Worm (Caenorhabditis elegans): ENCODE data around the gene F54D8.6.
A peak's percentile ranks its signal among the peaks of the same experiment; 100 is the strongest.

Gene F54D8.6

DNA sequence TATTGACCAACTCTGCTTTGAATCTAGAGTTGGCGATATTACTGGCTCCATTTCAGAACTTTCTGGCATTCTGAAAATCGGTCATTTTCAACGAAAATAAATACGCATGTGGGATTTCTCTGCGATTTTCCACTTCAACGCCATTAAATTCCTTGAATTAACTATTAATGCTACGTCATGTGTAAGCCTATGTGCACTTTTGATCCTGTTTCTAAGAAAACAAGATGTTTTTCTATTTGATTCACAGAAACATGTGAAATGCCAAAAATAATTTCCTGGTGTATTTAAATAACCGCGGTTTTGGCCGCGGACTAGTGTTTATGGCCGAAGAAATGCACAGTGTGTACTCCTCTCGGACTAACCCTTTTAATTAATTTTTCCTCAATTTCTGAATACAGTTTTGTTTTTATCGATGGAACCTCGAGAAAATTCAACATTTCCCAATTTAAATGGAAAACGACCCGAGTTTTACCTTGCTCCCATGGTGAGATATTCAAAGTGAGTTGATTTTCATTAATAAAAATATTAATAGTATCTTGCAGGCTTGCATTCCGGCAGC lies 34.0 kb upstream of the F54D8.6 start, which contains the start of the genes C45G9.11 and C45G9.2 (continued):
- TF ChIP-seq hpl-2 (GFP tag; optimal IDR thresholded peaks at IDR 0.05) (no peak), vab-15 (tag; optimal IDR thresholded peaks at IDR 0.05) (peak; percentile 84), alr-1 (tag; optimal IDR thresholded peaks at IDR 0.05; ENCODE audit: borderline replicate concordance) (no peak), ceh-88 (GFP tag; IDR thresholded peaks at IDR 0.05) (peak; percentile 40; the same call in 1 of the 2 replicates), unc-130 (tag; optimal IDR thresholded peaks at IDR 0.05) (peak; percentile 79), egl-27 (tag; optimal IDR thresholded peaks at IDR 0.05) (no peak), aly-2 (tag; optimal IDR thresholded peaks at IDR 0.05) (peak; percentile 45), tlp-1 (tag; optimal IDR thresholded peaks at IDR 0.05) (no peak), F16B12.6 (tag; optimal IDR thresholded peaks at IDR 0.05) (peak; percentile 26), nhr-19 (GFP tag; conservative IDR thresholded peaks at IDR 0.05) (peak; percentile 85), xbp-1 (tag; optimal IDR thresholded peaks at IDR 0.05) (peak; percentile 85), ama-1 (optimal IDR thresholded peaks at IDR 0.05) (no peak), lin-15B (tag; optimal IDR thresholded peaks at IDR 0.05) (peak; percentile 12), snu-23 (GFP tag; optimal IDR thresholded peaks at IDR 0.05) (peak; percentile 85), hlh-4 (tag; optimal IDR thresholded peaks at IDR 0.05) (peak; percentile 52), sup-37 (GFP tag; optimal IDR thresholded peaks at IDR 0.05) (peak; percentile 69), blmp-1 (tag; optimal IDR thresholded peaks at IDR 0.05) (peak; percentile 48), zip-4 (GFP tag; optimal IDR thresholded peaks at IDR 0.05) (peak; percentile 18), rnt-1 (tag; optimal IDR thresholded peaks at IDR 0.05) (peak; percentile 98), swsn-7 (tag; optimal IDR thresholded peaks at IDR 0.05) (peak; percentile 78), ztf-11 (tag; optimal IDR thresholded peaks at IDR 0.05) (peak in 1 of 2 experiments; percentile 92), lin-14 (GFP tag; optimal IDR thresholded peaks at IDR 0.05) (peak; percentile 78), ceh-82 (tag; optimal IDR thresholded peaks at IDR 0.05) (peak; percentile 47 to 52 (median 48)), mab-9 (GFP tag; IDR thresholded peaks at IDR 0.05) (peak; percentile 71), dsc-1 (tag; optimal IDR thresholded peaks at IDR 0.05) (peak; percentile 92), nhr-237 (tag; optimal IDR thresholded peaks at IDR 0.05) (no peak), sptf-1 (tag; optimal IDR thresholded peaks at IDR 0.05) (no peak), unc-98 (GFP tag; IDR thresholded peaks at IDR 0.05) (peak; percentile 85), nhr-11 (tag; optimal IDR thresholded peaks at IDR 0.05) (no peak), nhr-84 (tag; optimal IDR thresholded peaks at IDR 0.05) (no peak), fkh-10 (GFP tag; optimal IDR thresholded peaks at IDR 0.05) (no peak), efl-1 (optimal IDR thresholded peaks at IDR 0.05) (peak; percentile 79 to 94), efl-1 (GFP tag; optimal IDR thresholded peaks at IDR 0.05 in 1 of 2) (peak; percentile 94 to 99), ceh-63 (GFP tag; optimal IDR thresholded peaks at IDR 0.05) (peak; percentile 79), nhr-12 (tag; optimal IDR thresholded peaks at IDR 0.05) (no peak), ztf-4 (tag; optimal IDR thresholded peaks at IDR 0.05) (no peak), fos-1 (tag; optimal IDR thresholded peaks at IDR 0.05) (peak; percentile 26), ces-1 (GFP tag; optimal IDR thresholded peaks at IDR 0.05) (no peak), nhr-77 (tag; optimal IDR thresholded peaks at IDR 0.05) (peak; percentile 15), dpl-1 (GFP tag; optimal IDR thresholded peaks at IDR 0.05) (peak; percentile 89 to 94 (median 93)), lin-35 (GFP tag; optimal IDR thresholded peaks at IDR 0.05) (peak; percentile 93 to 96)

DNA sequence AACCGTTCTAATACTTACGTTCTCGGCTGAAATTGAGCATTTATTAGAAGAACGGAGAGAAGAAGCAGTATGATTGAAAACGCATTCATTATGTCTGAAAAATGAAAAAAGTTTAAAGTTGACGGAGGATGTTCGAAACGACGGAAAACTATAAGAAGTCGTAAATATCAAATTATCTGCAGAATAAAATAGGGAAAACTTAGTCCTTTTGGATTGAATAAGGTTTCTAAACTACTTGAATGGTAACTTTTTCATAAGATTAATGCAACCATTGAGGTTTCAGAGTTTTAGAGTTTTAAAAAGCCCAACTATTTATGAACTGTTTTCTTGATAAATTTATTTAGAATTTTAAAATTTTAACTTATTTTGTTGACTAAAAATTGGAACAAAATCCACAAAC lies 31.3 kb upstream of the F54D8.6 start, which contains the start of gene C45G9.12:
Gene C45G9.12 (minus strand): TSS at position 101 of the 400 bp plus-strand sequence.
- TF ChIP-seq efl-1 (optimal IDR thresholded peaks at IDR 0.05) (no peak), efl-1 (GFP tag; optimal IDR thresholded peaks at IDR 0.05 in 1 of 2) (peak in 1 of 2 experiments; percentile 21), lin-35 (GFP tag; optimal IDR thresholded peaks at IDR 0.05) (no peak)

DNA sequence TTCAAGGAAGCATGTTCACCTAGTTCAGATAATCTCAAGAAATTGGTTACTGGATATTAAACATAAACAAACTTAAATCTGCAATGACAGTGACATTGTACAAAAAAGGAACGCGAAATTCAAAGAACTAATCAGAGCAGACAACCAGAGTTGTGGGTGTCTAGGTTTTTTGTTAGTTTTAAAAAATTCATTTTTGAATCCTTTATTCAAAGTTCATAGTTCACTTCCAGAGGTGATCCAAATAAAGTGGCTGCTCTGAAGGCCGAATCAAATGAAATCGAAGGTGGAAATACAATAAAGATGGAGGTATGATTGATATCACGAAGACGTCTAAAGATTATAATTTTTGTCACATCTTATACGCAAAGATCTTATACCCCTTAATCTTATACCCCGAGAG lies 28.4 kb upstream of the F54D8.6 start, which contains the start of gene ttbk-6:
Gene ttbk-6 (plus strand): TSS at position 301 of the 400 bp plus-strand sequence.
- TF ChIP-seq nhr-90 (tag; optimal IDR thresholded peaks at IDR 0.05; ENCODE audit: poor library complexity) = no peak
- no peak for TF ChIP-seq C16A3.4 (tag; optimal IDR thresholded peaks at IDR 0.05)
- TF ChIP-seq ceh-90 (tag; optimal IDR thresholded peaks at IDR 0.05) = no peak
- TF ChIP-seq nhr-20 (tag; optimal IDR thresholded peaks at IDR 0.05) = no peak
- TF ChIP-seq ces-1 (GFP tag; optimal IDR thresholded peaks at IDR 0.05) = no peak
- TF ChIP-seq blmp-1 (tag; optimal IDR thresholded peaks at IDR 0.05) = no peak
- TF ChIP-seq pax-3 (tag; optimal IDR thresholded peaks at IDR 0.05) = no peak
- no peak for TF ChIP-seq ceh-88 (GFP tag; IDR thresholded peaks at IDR 0.05)
- TF ChIP-seq rnt-1 (tag; optimal IDR thresholded peaks at IDR 0.05) = no peak
- TF ChIP-seq hpl-2 (GFP tag; optimal IDR thresholded peaks at IDR 0.05) = no peak
- no peak for TF ChIP-seq fkh-8 (tag; optimal IDR thresholded peaks at IDR 0.05)
- no peak for TF ChIP-seq tlp-1 (tag; optimal IDR thresholded peaks at IDR 0.05)
- no peak for TF ChIP-seq unc-98 (GFP tag; IDR thresholded peaks at IDR 0.05)
- TF ChIP-seq nhr-71 (tag; optimal IDR thresholded peaks at IDR 0.05) = no peak
- TF ChIP-seq pqm-1 (tag; optimal IDR thresholded peaks at IDR 0.05) = no peak
- TF ChIP-seq zag-1 (tag; optimal IDR thresholded peaks at IDR 0.05) = no peak
- TF ChIP-seq ceh-63 (GFP tag; optimal IDR thresholded peaks at IDR 0.05) = no peak
- no peak for TF ChIP-seq xbp-1 (tag; optimal IDR thresholded peaks at IDR 0.05)

Measured in whole organism, L1 larva.